Worm (Caenorhabditis elegans): ENCODE data around the gene Y71H2AM.29.

DNA sequence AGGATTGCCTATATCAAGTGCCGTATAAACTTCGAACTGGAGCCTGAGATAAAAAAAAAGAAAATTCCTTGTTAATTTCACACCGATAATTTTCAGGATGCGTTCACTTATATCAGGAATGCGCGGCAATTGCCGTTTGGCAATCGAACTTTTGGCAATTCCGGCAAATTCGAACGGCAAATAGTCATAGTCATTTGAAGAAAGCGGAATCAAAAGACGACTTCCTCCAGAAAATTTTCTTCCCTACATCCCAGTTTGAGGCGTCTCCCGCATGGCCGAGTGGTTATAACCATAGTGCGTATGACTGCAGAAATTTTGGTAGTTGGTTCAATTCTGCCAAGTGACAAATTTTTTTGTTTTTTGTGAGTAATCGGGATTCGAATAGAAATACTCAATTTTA is 23.3 kb downstream of the Y71H2AM.29 start, which contains the start of gene F56F11.4:
- TF ChIP-seq sea-2 (GFP tag; IDR thresholded peaks at IDR 0.05), result no peak
- TF ChIP-seq dpff-1 (tag; optimal IDR thresholded peaks at IDR 0.05), result no peak
